Worm (Caenorhabditis elegans): ENCODE measurements around the gene Y39A3CL.7.

ce11 chrIII:1806183-1806798 lies 18.4 kb upstream of the Y39A3CL.7 start:
- TF ChIP-seq nhr-90 (tag; optimal IDR thresholded peaks at IDR 0.05) (no peak), lsy-27 (tag; optimal IDR thresholded peaks at IDR 0.05; ENCODE audit: borderline replicate concordance, insufficient read depth) (no peak), tbp1 (GFP tag; optimal IDR thresholded peaks at IDR 0.05) (no peak)
